Fruit fly (Drosophila melanogaster) whole organism, embryonic: ENCODE measurements around the gene Cpr11A.
A peak's percentile ranks its signal among the peaks of the same experiment; 100 is the strongest.

Source experiments
- B-H2 ChIP-seq: fragments of 200-800 bp; sonication (Bioruptor generic); optimal IDR thresholded peaks from 2 replicates; lab custom pipeline; 2018; ENCODE audit warnings: missing biosample characterization, mild to moderate bottlenecking, missing genetic modification characterization
- CG11723 ChIP-seq: fragments of 200-800 bp; sonication (Bioruptor generic); optimal IDR thresholded peaks from 2 replicates; lab custom pipeline; 2017; ENCODE audit warnings: missing biosample characterization, mild to moderate bottlenecking, missing genetic modification characterization
- CG12236 ChIP-seq: fragments of 200-800 bp; sonication (Bioruptor generic); optimal IDR thresholded peaks from 2 replicates; lab custom pipeline; 2016; ENCODE audit warnings: missing biosample characterization, missing genetic modification characterization
- CG13424 ChIP-seq: fragments of 200-800 bp; sonication (Bioruptor generic); optimal IDR thresholded peaks from 2 replicates; lab custom pipeline; 2019; ENCODE audit warnings: missing biosample characterization, mild to moderate bottlenecking, missing genetic modification characterization, moderate library complexity
- CG15696 ChIP-seq: fragments of 200-800 bp; sonication (Bioruptor generic); optimal IDR thresholded peaks from 2 replicates; lab custom pipeline; 2019; ENCODE audit warnings: missing biosample characterization, mild to moderate bottlenecking, missing genetic modification characterization, moderate library complexity
- CG1603 ChIP-seq: fragments of 200-800 bp; sonication (Bioruptor generic); optimal IDR thresholded peaks from 2 replicates; lab custom pipeline; 2019; ENCODE audit warnings: missing biosample characterization, mild to moderate bottlenecking, missing genetic modification characterization, moderate library complexity
- CG17359 ChIP-seq: fragments of 200-800 bp; sonication (Bioruptor generic); optimal IDR thresholded peaks from 3 replicates; lab custom pipeline; 2018; ENCODE audit warnings: missing biosample characterization, mild to moderate bottlenecking, missing genetic modification characterization, moderate library complexity
- CG18476 ChIP-seq: fragments of 200-800 bp; sonication (Bioruptor generic); optimal IDR thresholded peaks from 2 replicates; lab custom pipeline; 2016; ENCODE audit warnings: missing biosample characterization, mild to moderate bottlenecking, missing genetic modification characterization
- CG2129 ChIP-seq: fragments of 200-800 bp; sonication (Bioruptor generic); IDR thresholded peaks from 2 replicates; pipeline ENCODE4 v1.3.6; 2022; ENCODE audit warnings: missing biosample characterization, missing genetic modification characterization; ENCODE audit not compliant: partially characterized antibody
- CG3065 ChIP-seq: fragments of 200-800 bp; sonication (Bioruptor generic); optimal IDR thresholded peaks from 2 replicates; lab custom pipeline; 2016; ENCODE audit warnings: missing biosample characterization, missing genetic modification characterization
- CG33213 ChIP-seq: fragments of 200-800 bp; sonication (Bioruptor generic); optimal IDR thresholded peaks from 3 replicates; lab custom pipeline; 2016; ENCODE audit warnings: missing biosample characterization, missing genetic modification characterization
- CG34376 ChIP-seq: fragments of 200-800 bp; sonication (Bioruptor generic); optimal IDR thresholded peaks from 2 replicates; lab custom pipeline; 2018; ENCODE audit warnings: missing biosample characterization, mild to moderate bottlenecking, missing genetic modification characterization
- CG8290 ChIP-seq, 3 experiments: fragments of 200-800 bp; sonication (Bioruptor generic); optimal IDR thresholded peaks; 2 replicates each; lab custom pipeline; 2016 to 2019; ENCODE audit warnings: missing biosample characterization in 3 of 3, missing genetic modification characterization in 3 of 3, mild to moderate bottlenecking in 2 of 3, moderate library complexity in 1 of 3
- CG8924 ChIP-seq: fragments of 200-800 bp; optimal IDR thresholded peaks from 3 replicates; lab custom pipeline; 2019; ENCODE audit warnings: missing biosample characterization, mild to moderate bottlenecking, missing genetic modification characterization, moderate library complexity
- CG9876 ChIP-seq: fragments of 200-800 bp; sonication (Bioruptor generic); optimal IDR thresholded peaks from 2 replicates; lab custom pipeline; 2016; ENCODE audit warnings: missing biosample characterization, missing genetic modification characterization
- Dref ChIP-seq: fragments of 200-800 bp; sonication (Bioruptor generic); IDR thresholded peaks from 2 replicates; pipeline ENCODE4 v1.3.6; 2022; ENCODE audit warnings: missing biosample characterization, missing genetic modification characterization
- Fer2 ChIP-seq: fragments of 200-800 bp; sonication (Bioruptor generic); optimal IDR thresholded peaks from 2 replicates; lab custom pipeline; 2018; ENCODE audit warnings: missing biosample characterization, mild to moderate bottlenecking, missing genetic modification characterization, moderate library complexity
- Hmr ChIP-seq: fragments of 200-800 bp; sonication (Bioruptor generic); optimal IDR thresholded peaks from 3 replicates; lab custom pipeline; 2017; ENCODE audit warnings: mild to moderate bottlenecking, missing biosample characterization, missing genetic modification reagents, missing genetic modification characterization
- Hr51 ChIP-seq, 2 experiments: fragments of 200-800 bp; sonication (Bioruptor generic); optimal IDR thresholded peaks; 2 replicates in 1 of 2; 3 replicates in 1 of 2; lab custom pipeline; 2016 to 2018; ENCODE audit warnings: missing biosample characterization in 2 of 2, missing genetic modification characterization in 2 of 2, mild to moderate bottlenecking in 1 of 2, moderate library complexity in 1 of 2
- Hr78 ChIP-seq, 2 experiments: fragments of 200-800 bp in 1 of 2; fragments of >200 bp in 1 of 2; sonication (Bioruptor generic) in 1 of 2; optimal IDR thresholded peaks; 2 replicates each; lab custom pipeline; 2017 to 2019; ENCODE audit warnings: missing biosample characterization in 2 of 2, missing genetic modification characterization in 2 of 2, mild to moderate bottlenecking in 1 of 2, moderate library complexity in 1 of 2
- Pdp1 ChIP-seq, 2 experiments: fragments of 200-800 bp; sonication (Bioruptor generic); optimal IDR thresholded peaks; 3 replicates each; lab custom pipeline; 2016; ENCODE audit warnings: missing biosample characterization in 2 of 2, missing genetic modification characterization in 2 of 2, mild to moderate bottlenecking in 1 of 2, moderate library complexity in 1 of 2
- Sin3A ChIP-seq: fragments of >200 bp; optimal IDR thresholded peaks from 2 replicates; lab custom pipeline; 2018
- Sry-δ ChIP-seq: fragments of 200-800 bp; sonication (Bioruptor generic); optimal IDR thresholded peaks from 2 replicates; lab custom pipeline; 2016; ENCODE audit warnings: missing biosample characterization, missing genetic modification characterization
- Vsx1 ChIP-seq: fragments of 200-800 bp; sonication (Bioruptor generic); optimal IDR thresholded peaks from 2 replicates; lab custom pipeline; 2017; ENCODE audit warnings: missing biosample characterization, mild to moderate bottlenecking, missing genetic modification characterization, missing genetic modification reagents
- Xbp1 ChIP-seq: fragments of 200-800 bp; sonication (Bioruptor generic); optimal IDR thresholded peaks from 3 replicates; lab custom pipeline; 2016; ENCODE audit warnings: missing biosample characterization, mild to moderate bottlenecking, missing genetic modification characterization
- bigmax ChIP-seq: fragments of 200-800 bp; sonication (Bioruptor generic); optimal IDR thresholded peaks from 2 replicates; lab custom pipeline; 2018; ENCODE audit warnings: missing biosample characterization, mild to moderate bottlenecking, missing genetic modification characterization
- exex ChIP-seq: fragments of 200-800 bp; sonication (Bioruptor generic); optimal IDR thresholded peaks from 4 replicates; lab custom pipeline; 2018; ENCODE audit warnings: missing biosample characterization, mild to moderate bottlenecking, missing genetic modification characterization, moderate library complexity
- eyg ChIP-seq: fragments of 200-800 bp; sonication (Bioruptor generic); optimal IDR thresholded peaks from 3 replicates; lab custom pipeline; 2016; ENCODE audit warnings: missing biosample characterization, missing genetic modification characterization
- fu2 ChIP-seq: fragments of 200-800 bp; sonication (Bioruptor generic); optimal IDR thresholded peaks from 2 replicates; lab custom pipeline; 2016; ENCODE audit warnings: missing biosample characterization, missing genetic modification characterization
- grau ChIP-seq: fragments of 200-800 bp; optimal IDR thresholded peaks from 3 replicates; lab custom pipeline; 2019; ENCODE audit warnings: missing biosample characterization, mild to moderate bottlenecking, missing genetic modification characterization, moderate library complexity
- grn ChIP-seq: fragments of 200-800 bp; sonication (Bioruptor generic); optimal IDR thresholded peaks from 3 replicates; lab custom pipeline; 2017; ENCODE audit warnings: missing biosample characterization, missing genetic modification characterization
- insv ChIP-seq, 2 experiments: fragments of 200-800 bp; sonication (Bioruptor generic); optimal IDR thresholded peaks; 3 replicates each; lab custom pipeline; 2016 to 2018; ENCODE audit warnings: missing biosample characterization in 2 of 2, missing genetic modification characterization in 2 of 2
- jing ChIP-seq: fragments of 200-800 bp; sonication (Bioruptor generic); optimal IDR thresholded peaks from 2 replicates; lab custom pipeline; 2018; ENCODE audit warnings: missing biosample characterization, mild to moderate bottlenecking, missing genetic modification characterization
- lab ChIP-seq: fragments of 200-800 bp; sonication (Bioruptor generic); optimal IDR thresholded peaks from 3 replicates; lab custom pipeline; 2017; ENCODE audit warnings: missing biosample characterization, missing genetic modification characterization, mild to moderate bottlenecking, moderate library complexity, missing genetic modification reagents
- nau ChIP-seq: fragments of 200-800 bp; sonication (Bioruptor generic); optimal IDR thresholded peaks from 3 replicates; lab custom pipeline; 2017; ENCODE audit warnings: missing biosample characterization, mild to moderate bottlenecking, missing genetic modification characterization, missing genetic modification reagents
- nerfin-2 ChIP-seq: fragments of 200-800 bp; sonication (Bioruptor generic); IDR thresholded peaks from 2 replicates; pipeline ENCODE4 v1.3.6; 2022; ENCODE audit warnings: missing biosample characterization, missing genetic modification characterization; ENCODE audit not compliant: partially characterized antibody
- onecut ChIP-seq: fragments of 200-800 bp; sonication (Bioruptor generic); IDR thresholded peaks from 2 replicates; pipeline ENCODE4 v1.3.6; 2022; ENCODE audit warnings: missing biosample characterization, missing genetic modification characterization
- org-1 ChIP-seq: fragments of 200-800 bp; sonication (Bioruptor generic); optimal IDR thresholded peaks from 2 replicates; lab custom pipeline; 2017; ENCODE audit warnings: missing biosample characterization, missing genetic modification characterization
- pan ChIP-seq, 4 experiments: fragments of >200 bp in 3 of 4; fragments of 200-800 bp in 1 of 4; sonication (Bioruptor generic) in 1 of 4; optimal IDR thresholded peaks in 3 of 4; IDR thresholded peaks in 1 of 4; 2 replicates each; pipeline versions ENCODE4 v1.3.6 to Lab custom; 2017 to 2022; ENCODE audit warnings: missing biosample characterization in 2 of 4, missing genetic modification characterization in 2 of 4, mixed read lengths in 1 of 4
- psq ChIP-seq: fragments of 200-800 bp; sonication (Bioruptor generic); optimal IDR thresholded peaks from 2 replicates; lab custom pipeline; 2017; ENCODE audit warnings: missing biosample characterization, missing genetic modification characterization
- row ChIP-seq: fragments of 200-800 bp; sonication (Bioruptor generic); IDR thresholded peaks from 3 replicates; pipeline ENCODE4 v1.3.6; 2022; ENCODE audit warnings: missing biosample characterization, missing genetic modification characterization
- scrt ChIP-seq: fragments of 200-800 bp; sonication (Bioruptor generic); optimal IDR thresholded peaks from 2 replicates; lab custom pipeline; 2018; ENCODE audit warnings: missing biosample characterization, mild to moderate bottlenecking, missing genetic modification characterization, moderate library complexity
- sd ChIP-seq: fragments of 200-800 bp; sonication (Bioruptor generic); optimal IDR thresholded peaks from 3 replicates; lab custom pipeline; 2018; ENCODE audit warnings: missing biosample characterization, mild to moderate bottlenecking, missing genetic modification characterization, moderate library complexity
- sens ChIP-seq: fragments of 200-800 bp; sonication (Bioruptor generic); peaks from one replicate; lab custom pipeline; 2016; ENCODE audit warnings: missing biosample characterization, missing genetic modification characterization
- sug ChIP-seq: fragments of 200-800 bp; optimal IDR thresholded peaks from 2 replicates; lab custom pipeline; 2019; ENCODE audit warnings: missing biosample characterization, mild to moderate bottlenecking, missing genetic modification characterization, moderate library complexity
- tna ChIP-seq: fragments of 200-800 bp; sonication (Bioruptor generic); IDR thresholded peaks from 2 replicates; pipeline ENCODE4 v1.3.6; 2022; ENCODE audit warnings: missing biosample characterization, missing genetic modification characterization; ENCODE audit not compliant: partially characterized antibody
- vfl ChIP-seq: fragments of 200-800 bp; sonication (Bioruptor generic); optimal IDR thresholded peaks from 2 replicates; lab custom pipeline; 2016; ENCODE audit warnings: missing biosample characterization, missing genetic modification characterization

Cpr11A gene

dm6 chrX:12467241-12467597 is 19.6 kb upstream of the Cpr11A start (continued):
- no peak for TF ChIP-seq bigmax
- TF ChIP-seq Sin3A, result no peak
- no peak for TF ChIP-seq fu2 (GFP tag; lab: Kevin White, UChicago)
- no peak for TF ChIP-seq CG2129
- TF ChIP-seq grau (tag; lab: Kevin White, UChicago), result no peak
- TF ChIP-seq insv (GFP tag; optimal IDR thresholded peaks at IDR 0.05; lab: Kevin White, UChicago), result peak in 1 of 2 experiments; percentile 91
- no peak for TF ChIP-seq CG13424 (tag; lab: Kevin White, UChicago)
- TF ChIP-seq sens (GFP tag; lab: Kevin White, UChicago), result peak; percentile 53
- TF ChIP-seq org-1 (GFP tag; lab: Kevin White, UChicago), result no peak
- TF ChIP-seq CG33213, result no peak
- no peak for TF ChIP-seq Hr51 (GFP tag; optimal IDR thresholded peaks at IDR 0.05; lab: Kevin White, UChicago)
- 0 out of 2 replicates have a peak, but pooled peaks have one; percentile 26 for TF ChIP-seq tna
- no peak for TF ChIP-seq grn (GFP tag; lab: Kevin White, UChicago)

- TF ChIP-seq B-H2 (GFP tag; lab: Kevin White, UChicago), result peak; percentile 33
- TF ChIP-seq Pdp1 (GFP tag; optimal IDR thresholded peaks at IDR 0.05; lab: Kevin White, UChicago), result peak in 1 of 2 experiments; percentile 19
- TF ChIP-seq sd (tag; lab: Kevin White, UChicago), result peak; percentile 28
- peak; percentile 61 for TF ChIP-seq CG34376 (GFP tag; lab: Kevin White, UChicago)
- TF ChIP-seq Hr78 (GFP tag; optimal IDR thresholded peaks at IDR 0.05; lab: Kevin White, UChicago), result no peak
- peak; percentile 56 for TF ChIP-seq sug
- no peak for TF ChIP-seq nau (GFP tag; lab: Kevin White, UChicago)
- TF ChIP-seq CG3065 (GFP tag; lab: Kevin White, UChicago), result no peak
- no peak for TF ChIP-seq CG8290 (GFP tag; optimal IDR thresholded peaks at IDR 0.05; lab: Kevin White, UChicago)
- TF ChIP-seq CG8290 (tag; optimal IDR thresholded peaks at IDR 0.05; lab: Kevin White, UChicago), result peak in 1 of 2 experiments; percentile 13
- TF ChIP-seq bigmax, result no peak
- peak; percentile 78 for TF ChIP-seq exex (tag; lab: Kevin White, UChicago)
- TF ChIP-seq lab (GFP tag; lab: Kevin White, UChicago), result peak; percentile 13
Measured at dm6 chrX:12469172-12469571, 17.6 kb upstream of the Cpr11A start.

DNA sequence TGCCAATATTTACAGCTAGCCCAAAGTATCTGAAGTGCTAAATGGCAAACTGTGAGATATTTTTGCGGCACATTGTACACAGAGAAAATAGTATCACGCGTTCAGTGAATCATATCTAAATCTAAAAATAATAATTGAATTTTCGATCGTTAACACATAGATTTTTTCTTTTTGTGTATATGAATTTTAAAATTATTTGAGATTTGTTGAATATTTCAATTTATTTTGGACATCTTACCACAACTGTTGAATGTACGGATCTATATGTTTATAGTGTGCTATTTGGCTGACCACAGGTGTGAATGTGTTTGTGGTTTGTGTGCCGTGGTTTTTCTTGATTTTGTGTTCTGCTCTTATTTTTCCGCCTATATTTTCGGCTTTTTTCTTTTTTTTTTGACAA is 17.0 kb upstream of the Cpr11A start:
- TF ChIP-seq scrt (GFP tag; lab: Kevin White, UChicago) (peak; percentile 31), CG8924 (peak; percentile 53), pan (optimal IDR thresholded peaks at IDR 0.05; lab: Kevin White, UChicago) (no peak), pan (GFP tag; optimal IDR thresholded peaks at IDR 0.05 in 1 of 2, IDR thresholded peaks at IDR 0.05 in 1 of 2) (peak in 1 of 2 experiments; percentile 47), Fer2 (tag; lab: Kevin White, UChicago) (no peak), Hmr (peak; percentile 78), Xbp1 (GFP tag; lab: Kevin White, UChicago) (peak; percentile 51), psq (GFP tag; lab: Kevin White, UChicago) (peak; percentile 3), exex (tag; lab: Kevin White, UChicago) (no peak), row (GFP tag; lab: Robert Waterston, UW) (peak; percentile 79), CG15696 (no peak), onecut (no peak), CG17359 (tag; lab: Kevin White, UChicago) (peak; percentile 61), CG18476 (GFP tag; lab: Kevin White, UChicago) (peak; percentile 67), Sin3A (no peak), Dref (GFP tag; lab: Robert Waterston, UW) (0 out of 2 replicates have a peak, but pooled peaks have one; percentile 11), vfl (GFP tag; lab: Kevin White, UChicago) (no peak), nerfin-2 (GFP tag; lab: Robert Waterston, UW) (no peak), Vsx1 (GFP tag; lab: Kevin White, UChicago) (no peak), jing (GFP tag; lab: Kevin White, UChicago) (no peak), eyg (GFP tag; lab: Kevin White, UChicago) (peak; percentile 33), CG11723 (GFP tag; lab: Kevin White, UChicago) (no peak), CG12236 (no peak), Sry-δ (no peak), CG9876 (no peak), CG1603 (tag; lab: Kevin White, UChicago) (no peak)
